Worm (Caenorhabditis elegans): ENCODE measurements around the gene pgl-3.

The pgl-3 gene

DNA sequence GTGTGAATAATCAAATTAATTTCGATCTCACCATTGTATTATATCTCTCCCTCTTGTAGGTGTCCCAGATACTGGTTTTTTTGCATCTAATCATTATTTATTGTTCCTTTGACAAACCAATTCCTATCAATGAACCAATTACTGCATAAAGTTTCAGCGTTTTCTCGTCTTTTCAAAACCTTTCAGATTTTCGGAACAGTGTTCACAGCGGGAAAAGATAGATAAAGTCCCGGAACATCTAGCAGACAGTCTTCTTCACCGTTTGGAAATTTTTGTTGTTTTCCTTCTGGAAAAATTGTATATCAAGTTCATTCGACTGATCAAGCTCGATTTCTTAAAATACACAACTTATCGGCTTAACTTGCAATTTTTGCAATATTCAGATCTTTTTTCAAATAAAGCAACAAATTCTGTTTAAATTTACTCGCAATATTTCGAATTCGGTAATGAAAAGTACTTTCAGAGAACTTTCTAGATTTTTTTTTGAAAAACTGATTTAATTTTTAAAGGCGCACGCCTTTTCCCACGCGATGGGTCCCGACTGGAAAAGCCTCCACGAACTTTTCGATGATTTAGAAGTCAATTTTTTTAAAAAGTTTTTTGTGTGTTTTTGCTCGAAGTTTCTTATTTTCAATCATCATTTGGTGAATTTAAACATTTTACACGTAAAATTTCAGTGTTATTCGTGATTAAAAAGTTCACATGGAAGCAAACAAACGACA, at the start of gene pgl-3:
TSS of gene pgl-3 (plus strand) at position 672 of the 722 bp plus-strand sequence.
- TF ChIP-seq nhr-10 (tag; optimal IDR thresholded peaks at IDR 0.05) = no peak
- no peak for TF ChIP-seq nhr-6 (tag; optimal IDR thresholded peaks at IDR 0.05)
- TF ChIP-seq ZK546.5 (tag; optimal IDR thresholded peaks at IDR 0.05) = no peak
- no peak for TF ChIP-seq nhr-237 (tag; optimal IDR thresholded peaks at IDR 0.05)
- TF ChIP-seq sma-9 (GFP tag; optimal IDR thresholded peaks at IDR 0.05) = no peak
- no peak for TF ChIP-seq sma-9 (tag; optimal IDR thresholded peaks at IDR 0.05)
- TF ChIP-seq ceh-82 (tag; optimal IDR thresholded peaks at IDR 0.05) = no peak
- TF ChIP-seq C34F6.9 (tag; optimal IDR thresholded peaks at IDR 0.05) = no peak
- TF ChIP-seq crh-2 (tag; optimal IDR thresholded peaks at IDR 0.05) = no peak
- TF ChIP-seq ztf-1 (GFP tag; conservative IDR thresholded peaks at IDR 0.05) = no peak
- TF ChIP-seq unc-62 (GFP tag; optimal IDR thresholded peaks at IDR 0.05) = no peak

DNA sequence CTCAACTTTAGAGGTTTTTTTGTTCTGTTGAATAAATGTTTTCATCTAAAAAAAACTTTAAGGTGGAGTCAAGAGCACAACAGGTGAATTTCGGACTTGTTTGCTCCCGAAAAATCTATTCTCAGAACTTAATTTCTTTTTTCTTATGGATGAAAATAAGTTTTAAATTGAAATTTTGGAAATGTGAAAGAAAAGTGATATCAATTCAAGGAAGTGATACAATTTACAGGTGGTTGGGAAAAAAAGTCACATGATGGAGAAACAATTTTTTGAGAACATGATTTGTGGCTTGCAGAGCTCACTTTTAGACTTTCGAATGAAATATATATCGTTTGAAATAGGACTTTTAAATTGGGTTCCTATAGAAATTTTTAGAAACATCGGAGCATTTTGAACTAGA, 48.1 kb upstream of the pgl-3 start:
- no peak for TF ChIP-seq ceh-16 (tag; optimal IDR thresholded peaks at IDR 0.05)
- TF ChIP-seq ztf-1 (GFP tag; conservative IDR thresholded peaks at IDR 0.05) = no peak
- TF ChIP-seq lsy-2 (tag; optimal IDR thresholded peaks at IDR 0.05) = no peak
- TF ChIP-seq nhr-6 (tag; optimal IDR thresholded peaks at IDR 0.05) = no peak

DNA sequence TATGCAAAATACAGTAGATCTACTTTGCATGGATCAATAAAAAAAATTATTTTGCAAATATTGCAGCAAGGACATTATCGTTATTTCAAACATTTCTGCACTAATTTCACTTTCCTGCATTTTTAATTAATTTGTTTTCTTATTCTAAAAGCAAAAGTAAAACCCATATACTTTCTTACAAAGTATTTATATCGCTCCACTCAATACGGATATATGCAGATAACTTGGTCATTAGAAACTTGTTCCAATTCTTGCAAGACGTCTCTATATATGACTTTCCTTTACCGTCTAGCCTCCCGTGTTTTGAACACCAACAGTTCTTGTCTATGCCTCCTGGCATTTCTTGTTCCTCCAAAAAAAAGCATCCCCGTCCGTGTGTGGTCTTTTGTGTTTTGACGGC, 45.3 kb upstream of the pgl-3 start, which contains the start of gene oac-24:
TSS of gene oac-24 (plus strand) at position 301 of the 400 bp plus-strand sequence.
- TF ChIP-seq sma-3 (GFP tag; optimal IDR thresholded peaks at IDR 0.05) = no peak
- no peak for TF ChIP-seq zag-1 (tag; optimal IDR thresholded peaks at IDR 0.05)
- no peak for TF ChIP-seq alr-1 (tag; optimal IDR thresholded peaks at IDR 0.05)
- no peak for TF ChIP-seq ceh-16 (tag; optimal IDR thresholded peaks at IDR 0.05)
- no peak for TF ChIP-seq ama-1 (optimal IDR thresholded peaks at IDR 0.05)
- TF ChIP-seq mdl-1 (tag; optimal IDR thresholded peaks at IDR 0.05) = no peak
- no peak for TF ChIP-seq nhr-6 (tag; optimal IDR thresholded peaks at IDR 0.05)
- TF ChIP-seq nhr-21 (tag; optimal IDR thresholded peaks at IDR 0.05) = no peak
- no peak for TF ChIP-seq sma-9 (GFP tag; optimal IDR thresholded peaks at IDR 0.05)
- no peak for TF ChIP-seq sma-9 (tag; optimal IDR thresholded peaks at IDR 0.05)
- no peak for TF ChIP-seq gmeb-1 (tag; optimal IDR thresholded peaks at IDR 0.05)
- TF ChIP-seq snpc-4 (tag; optimal IDR thresholded peaks at IDR 0.05) = no peak
- no peak for TF ChIP-seq F13H6.1 (tag; optimal IDR thresholded peaks at IDR 0.05)
- TF ChIP-seq crh-2 (tag; optimal IDR thresholded peaks at IDR 0.05) = no peak
- no peak for TF ChIP-seq ztf-4 (tag; optimal IDR thresholded peaks at IDR 0.05)
- no peak for TF ChIP-seq lin-13 (GFP tag; optimal IDR thresholded peaks at IDR 0.05)
- no peak for TF ChIP-seq sem-4 (tag; optimal IDR thresholded peaks at IDR 0.05)

DNA sequence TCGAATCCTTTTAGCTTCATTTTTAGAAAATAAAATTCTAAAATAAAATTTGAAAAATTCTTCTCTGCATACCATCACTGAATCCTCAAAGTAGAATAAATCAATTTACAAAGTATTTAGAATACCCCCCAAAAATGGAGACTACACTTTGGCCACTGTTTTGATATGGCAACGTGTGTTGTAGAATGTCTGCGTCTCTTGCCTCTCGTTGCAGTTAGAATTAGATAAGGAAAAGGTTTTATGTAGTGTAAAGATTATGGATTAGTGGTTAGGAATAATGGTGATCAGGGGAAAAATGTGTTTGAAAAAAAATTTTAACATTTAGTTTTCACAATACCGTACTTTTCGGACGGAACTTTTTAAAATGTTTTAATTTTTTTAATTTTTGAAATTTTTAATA, 35.8 kb upstream of the pgl-3 start, which contains the start of gene prx-6:
TSS of gene prx-6 (minus strand) at position 129 of the 400 bp plus-strand sequence.
- TF ChIP-seq crh-2 (tag; optimal IDR thresholded peaks at IDR 0.05) = peak; percentile 66
- TF ChIP-seq fos-1 (tag; optimal IDR thresholded peaks at IDR 0.05) = peak; percentile 41
- TF ChIP-seq gmeb-1 (tag; optimal IDR thresholded peaks at IDR 0.05) = peak; percentile 6
- TF ChIP-seq nhr-23 (tag; optimal IDR thresholded peaks at IDR 0.05) = no peak

DNA sequence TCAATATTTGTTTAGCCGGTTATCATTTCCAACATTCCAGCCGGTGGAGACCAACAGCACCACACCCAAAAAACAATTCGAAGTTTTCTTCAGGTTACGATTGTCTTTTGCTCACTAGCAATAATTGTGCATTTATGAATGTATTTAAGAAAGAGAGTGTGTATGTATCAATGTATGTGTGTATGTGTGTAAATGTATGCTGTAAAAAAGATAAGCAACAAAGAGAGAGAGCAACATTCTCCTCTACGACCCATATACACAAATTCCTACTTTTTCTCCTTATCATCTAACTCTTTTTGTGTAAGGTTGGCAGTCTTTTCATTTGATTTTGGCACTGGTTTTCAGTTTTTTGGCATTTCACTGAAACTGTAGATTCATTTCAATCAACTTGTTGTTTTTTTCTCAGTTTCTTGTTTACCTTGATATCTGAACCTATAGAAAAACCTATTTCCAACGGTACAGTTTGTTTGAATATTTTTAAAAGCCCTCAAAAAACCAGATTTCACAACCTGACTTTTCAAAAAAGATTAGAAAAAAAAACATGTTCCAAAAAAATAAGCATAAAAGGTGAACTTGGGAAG, 34.8 kb upstream of the pgl-3 start:
- TF ChIP-seq gmeb-1 (tag; optimal IDR thresholded peaks at IDR 0.05) (peak; percentile 12), fos-1 (tag; optimal IDR thresholded peaks at IDR 0.05) (peak; percentile 91), blmp-1 (tag; optimal IDR thresholded peaks at IDR 0.05; ENCODE audit: insufficient read depth) (no peak), elt-3 (tag; optimal IDR thresholded peaks at IDR 0.05) (no peak), sma-9 (GFP tag; optimal IDR thresholded peaks at IDR 0.05) (peak; percentile 5), sma-9 (tag; optimal IDR thresholded peaks at IDR 0.05) (no peak), elt-1 (tag; optimal IDR thresholded peaks at IDR 0.05) (no peak), crh-2 (tag; optimal IDR thresholded peaks at IDR 0.05) (peak; percentile 50), ztf-4 (tag; optimal IDR thresholded peaks at IDR 0.05) (no peak)

DNA sequence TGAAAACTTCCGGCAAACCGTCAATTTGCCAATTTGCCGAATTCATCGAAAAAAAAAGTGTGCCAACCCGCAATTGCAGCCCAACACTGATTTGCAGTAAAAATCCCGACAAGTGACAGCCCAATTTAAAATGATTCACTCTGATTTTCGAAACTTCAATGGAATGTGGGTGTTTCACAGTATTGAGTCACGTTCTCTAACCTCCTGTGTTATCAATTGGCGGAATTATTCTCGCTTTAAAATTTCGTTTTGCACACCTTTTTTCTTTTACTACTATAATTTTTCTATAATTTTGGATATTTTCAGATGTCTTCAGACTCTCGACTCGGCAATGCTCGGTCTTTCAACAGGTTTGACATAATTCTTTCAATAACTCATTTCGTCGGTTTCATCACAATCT, 33.5 kb upstream of the pgl-3 start, which contains the start of gene F39G3.5:
TSS of gene F39G3.5 (plus strand) at position 301 of the 400 bp plus-strand sequence.
- TF ChIP-seq fos-1 (tag; optimal IDR thresholded peaks at IDR 0.05) (no peak), nhr-77 (tag; optimal IDR thresholded peaks at IDR 0.05) (no peak), zag-1 (tag; optimal IDR thresholded peaks at IDR 0.05) (no peak), nhr-23 (tag; optimal IDR thresholded peaks at IDR 0.05) (no peak), mdl-1 (tag; optimal IDR thresholded peaks at IDR 0.05) (no peak), ztf-11 (tag; optimal IDR thresholded peaks at IDR 0.05) (no peak), ceh-82 (tag; optimal IDR thresholded peaks at IDR 0.05) (no peak)
